Worm (Caenorhabditis elegans): Measurements from ENCODE around the gene kin-9.

ce11 chrX:8417727-8418126 lies 14.7 kb upstream of the kin-9 start:
- TF ChIP-seq ham-2 (GFP tag; optimal IDR thresholded peaks at IDR 0.05): no peak
- TF ChIP-seq elt-1 (tag; optimal IDR thresholded peaks at IDR 0.05; ENCODE audit: borderline replicate concordance, insufficient read depth): no peak
- TF ChIP-seq ztf-11 (tag; optimal IDR thresholded peaks at IDR 0.05): no peak
- TF ChIP-seq nhr-237 (tag; optimal IDR thresholded peaks at IDR 0.05): no peak
- no peak for TF ChIP-seq blmp-1 (tag; optimal IDR thresholded peaks at IDR 0.05)
- TF ChIP-seq mep-1 (tag; optimal IDR thresholded peaks at IDR 0.05): no peak
- TF ChIP-seq snpc-4 (tag; optimal IDR thresholded peaks at IDR 0.05): no peak
